Worm (Caenorhabditis elegans): ENCODE data around the gene nhr-106.
A peak's percentile ranks its signal among the peaks of the same experiment; 100 is the strongest.

ce11 chrV:464800-465199 is 24.6 kb upstream of the nhr-106 start, which contains the start of gene nhr-201:
- TF ChIP-seq ama-1 (optimal IDR thresholded peaks at IDR 0.05) = no peak
- no peak for TF ChIP-seq lin-15B (tag; optimal IDR thresholded peaks at IDR 0.05)
- TF ChIP-seq skn-1 (tag; optimal IDR thresholded peaks at IDR 0.05) = no peak
- TF ChIP-seq unc-62 (GFP tag; optimal IDR thresholded peaks at IDR 0.05) = no peak
- no peak for TF ChIP-seq fkh-10 (GFP tag; optimal IDR thresholded peaks at IDR 0.05)
- no peak for TF ChIP-seq lin-35 (GFP tag; optimal IDR thresholded peaks at IDR 0.05)
- TF ChIP-seq efl-1 (optimal IDR thresholded peaks at IDR 0.05) = no peak
- peak in 1 of 2 experiments; percentile 84 for TF ChIP-seq efl-1 (GFP tag; optimal IDR thresholded peaks at IDR 0.05 in 1 of 2)
- no peak for TF ChIP-seq snu-23 (GFP tag; optimal IDR thresholded peaks at IDR 0.05)
- no peak for TF ChIP-seq nhr-77 (tag; optimal IDR thresholded peaks at IDR 0.05)

Data from whole organism, L1 larva.